Worm (Caenorhabditis elegans) whole organism, L1 larva: ENCODE data around the gene tat-2.

Experiments
- ama-1 ChIP-seq: fragments of 150-350 bp; optimal IDR thresholded peaks from 2 replicates; lab custom pipeline; 2014
- elt-2 ChIP-seq: sonication (generic microtip); optimal IDR thresholded peaks from 2 replicates; lab custom pipeline; 2016; ENCODE audit warnings: missing genetic modification characterization, mild to moderate bottlenecking, inconsistent platforms, missing compliant biosample characterization, missing genetic modification reagents
- fkh-8 ChIP-seq: sonication (generic microtip); optimal IDR thresholded peaks from 2 replicates; lab custom pipeline; 2016; ENCODE audit warnings: mild to moderate bottlenecking, missing genetic modification characterization, missing compliant biosample characterization
- hpl-2 ChIP-seq: fragments of 150-350 bp; optimal IDR thresholded peaks from 2 replicates; lab custom pipeline; 2014; ENCODE audit warnings: missing biosample characterization, missing genetic modification reagents, missing genetic modification characterization
- lsy-2 ChIP-seq, 2 experiments: fragments of 150-350 bp; optimal IDR thresholded peaks; 2 replicates each; lab custom pipeline; 2014; ENCODE audit warnings: missing biosample characterization in 2 of 2, missing genetic modification characterization in 2 of 2
- nhr-77 ChIP-seq: fragments of 150-350 bp; optimal IDR thresholded peaks from 2 replicates; lab custom pipeline; 2014; ENCODE audit warnings: missing biosample characterization, missing genetic modification characterization
- skn-1 ChIP-seq: fragments of 150-350 bp; optimal IDR thresholded peaks from 2 replicates; lab custom pipeline; 2014; ENCODE audit warnings: missing biosample characterization, missing genetic modification characterization

- TF ChIP-seq hpl-2 (no peak), ama-1 (lab: Kevin White, UChicago) (no peak), nhr-77 (tag; lab: Kevin White, UChicago) (no peak), lsy-2 (tag; optimal IDR thresholded peaks at IDR 0.05; lab: Kevin White, UChicago) (no peak), elt-2 (tag; lab: Kevin White, UChicago) (no peak), fkh-8 (tag; lab: Kevin White, UChicago) (no peak), skn-1 (no peak)
Observed at ce11 chrIV:4827219-4827618, 19.5 kb downstream of the tat-2 start, which contains the start of gene mpz-4.
